Comparison of ENCODE assay signal across 2 worm cellular contexts in the genomic region with DNA sequence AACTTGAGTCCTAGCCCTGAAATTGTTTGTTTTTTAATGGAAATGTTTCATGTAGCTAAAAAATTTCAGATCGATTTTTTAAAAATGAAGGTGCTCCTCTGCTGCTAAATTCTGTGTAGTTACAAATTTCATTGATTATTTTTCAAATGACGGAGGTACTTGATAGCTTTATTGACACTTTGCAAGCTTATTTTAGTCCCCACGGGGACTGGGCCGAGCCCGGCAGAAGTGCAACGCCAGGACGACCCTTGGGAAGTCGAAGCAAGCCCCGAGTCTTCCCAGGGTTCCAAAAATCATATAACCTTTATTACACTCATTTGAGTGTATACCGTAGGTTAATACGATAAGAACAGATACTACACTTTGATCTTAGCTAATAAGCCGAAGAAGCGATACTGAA.
TF ChIP-seq lines count a peak whose summit lies in the region.

No protein-coding gene starts in this region.

TF ChIP-seq in whole organism, L4 larva, 104 proteins besides CTCF, POLR2A, EP300 and RAD21:
- TF ChIP-seq unc-62 (GFP tag; optimal IDR thresholded peaks at IDR 0.05 in 1 of 2; lab: Kevin White, UChicago) (peak in 1 of 2 experiments; percentile 67), unc-62 (tag; optimal IDR thresholded peaks at IDR 0.05; lab: Kevin White, UChicago) (no peak), mep-1 (tag; optimal IDR thresholded peaks at IDR 0.05; lab: Kevin White, UChicago) (no peak), egl-43 (GFP tag; IDR thresholded peaks at IDR 0.05; lab: Robert Waterston, UW) (no peak), lim-7 (GFP tag; IDR thresholded peaks at IDR 0.05; lab: Robert Waterston, UW) (peak; percentile 19; the same call in 1 of the 2 replicates), nhr-77 (tag; optimal IDR thresholded peaks at IDR 0.05; lab: Kevin White, UChicago) (no peak), ztf-11 (tag; optimal IDR thresholded peaks at IDR 0.05; lab: Kevin White, UChicago) (no peak), mdl-1 (tag; optimal IDR thresholded peaks at IDR 0.05; lab: Kevin White, UChicago) (no peak)

TF ChIP-seq in whole organism, young adult, 124 proteins besides CTCF, POLR2A, EP300 and RAD21:
- peak; percentile 37; the same call in 1 of the 2 replicates for TF ChIP-seq D2030.7 (GFP tag; IDR thresholded peaks at IDR 0.05; lab: Robert Waterston, UW)
- TF ChIP-seq lin-40 (tag; optimal IDR thresholded peaks at IDR 0.05; lab: Kevin White, UChicago): no peak
- peak; percentile 81 for TF ChIP-seq attf-6 (GFP tag; IDR thresholded peaks at IDR 0.05; lab: Robert Waterston, UW)
- TF ChIP-seq aptf-3 (GFP tag; IDR thresholded peaks at IDR 0.05; lab: Robert Waterston, UW): 0 out of 2 replicates have a peak, but pooled peaks have one; percentile 23
- no peak for TF ChIP-seq tbx-9 (tag; optimal IDR thresholded peaks at IDR 0.05; lab: Kevin White, UChicago; ENCODE audit: borderline replicate concordance)
- peak; percentile 56; the same call in 1 of the 2 replicates for TF ChIP-seq aptf-2 (GFP tag; conservative IDR thresholded peaks at IDR 0.05; lab: Robert Waterston, UW)
